Fruit fly (Drosophila melanogaster): ENCODE measurements around the gene pyd.

Gene pyd

DNA sequence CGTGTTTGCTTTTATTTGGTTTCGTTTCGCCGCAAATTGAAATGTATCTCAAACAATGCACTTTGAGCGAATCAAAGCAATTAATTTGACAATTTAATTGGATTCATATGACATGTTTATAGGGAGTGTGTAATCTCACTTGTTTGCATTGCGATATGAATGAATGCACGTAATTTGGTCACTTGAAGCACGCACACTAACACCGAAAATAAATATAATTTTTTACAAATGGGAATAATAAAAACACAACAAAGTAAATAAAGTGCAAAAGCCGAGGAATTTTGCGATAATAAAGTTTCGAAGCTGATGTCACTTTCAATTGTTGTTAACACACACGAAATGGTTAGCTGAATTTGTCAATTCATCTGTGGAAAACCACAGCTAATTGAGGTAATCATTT, 86.7 kb downstream of the pyd start:
- no peak for TF ChIP-seq noc (tag; optimal IDR thresholded peaks at IDR 0.05)

DNA sequence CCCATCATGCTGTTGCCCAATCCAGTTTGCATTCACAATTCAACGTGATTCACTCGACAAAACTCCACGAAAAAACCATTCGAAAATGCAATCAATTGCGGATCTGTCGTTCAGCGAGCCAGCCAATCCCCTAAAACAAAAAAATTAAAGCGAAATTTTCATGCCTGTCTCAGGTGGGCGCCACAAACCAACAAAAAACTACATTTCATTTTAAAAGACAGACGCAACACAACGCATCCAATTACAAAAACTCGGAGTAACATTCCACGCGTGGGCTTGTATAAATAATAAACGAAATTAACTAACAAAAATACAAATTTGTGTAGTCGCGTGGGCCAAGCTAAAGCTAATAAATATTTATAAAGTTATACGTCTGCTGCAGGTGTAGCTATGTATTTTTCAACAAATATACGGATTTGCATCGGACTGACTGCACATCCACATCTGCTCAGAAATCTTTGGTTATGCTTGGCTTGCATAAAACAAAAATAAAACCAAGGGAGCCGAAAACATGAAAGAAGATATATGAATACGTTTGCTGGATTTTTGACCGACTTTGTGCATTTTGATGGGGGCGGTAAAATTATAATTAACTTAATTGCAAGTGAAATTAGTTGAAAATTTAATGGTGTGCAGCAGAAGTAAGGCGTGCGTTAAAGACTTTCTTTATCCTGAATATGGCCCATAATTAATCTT, 87.6 kb downstream of the pyd start:
- no peak for TF ChIP-seq noc (tag; optimal IDR thresholded peaks at IDR 0.05)

DNA sequence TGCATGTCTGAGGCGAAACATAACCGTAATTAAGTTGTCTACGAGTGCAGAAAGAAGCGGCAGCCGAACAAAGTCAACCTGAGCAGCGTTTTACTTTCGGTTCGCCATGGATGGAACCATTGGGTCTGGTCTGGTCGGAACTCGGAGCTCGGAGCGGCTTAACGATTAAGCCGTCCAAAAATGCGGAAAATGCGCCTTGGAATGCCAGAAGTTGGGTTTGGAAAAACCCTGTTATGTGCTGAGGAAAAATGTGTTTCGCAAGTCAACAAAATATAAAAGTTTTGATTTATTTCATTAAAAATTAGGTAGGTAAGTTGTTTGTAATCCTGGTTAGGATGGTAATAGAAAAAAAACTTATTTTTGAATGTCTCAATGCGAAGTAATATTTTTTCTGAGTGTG, 90.2 kb downstream of the pyd start:
- no peak for TF ChIP-seq noc (tag; optimal IDR thresholded peaks at IDR 0.05)

DNA sequence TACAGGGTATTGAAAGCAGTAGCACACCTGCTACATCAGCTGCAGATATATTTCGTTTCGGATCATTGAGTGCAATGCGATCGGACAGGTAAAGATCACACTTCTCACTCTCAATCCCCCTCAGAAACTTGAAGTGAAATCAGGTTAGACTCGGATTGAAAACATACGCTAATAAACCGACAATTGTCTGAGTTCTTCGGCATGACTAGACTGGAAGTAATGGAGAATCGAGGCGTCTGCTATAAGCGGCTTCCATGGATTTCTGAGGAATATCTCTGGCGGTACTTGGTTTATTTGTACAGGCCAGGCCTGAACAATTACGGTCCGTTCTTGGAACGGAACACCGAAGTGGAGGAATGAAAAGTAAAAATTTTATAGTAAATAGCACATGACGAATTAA, 90.7 kb downstream of the pyd start:
- TF ChIP-seq noc (tag; optimal IDR thresholded peaks at IDR 0.05), result no peak

DNA sequence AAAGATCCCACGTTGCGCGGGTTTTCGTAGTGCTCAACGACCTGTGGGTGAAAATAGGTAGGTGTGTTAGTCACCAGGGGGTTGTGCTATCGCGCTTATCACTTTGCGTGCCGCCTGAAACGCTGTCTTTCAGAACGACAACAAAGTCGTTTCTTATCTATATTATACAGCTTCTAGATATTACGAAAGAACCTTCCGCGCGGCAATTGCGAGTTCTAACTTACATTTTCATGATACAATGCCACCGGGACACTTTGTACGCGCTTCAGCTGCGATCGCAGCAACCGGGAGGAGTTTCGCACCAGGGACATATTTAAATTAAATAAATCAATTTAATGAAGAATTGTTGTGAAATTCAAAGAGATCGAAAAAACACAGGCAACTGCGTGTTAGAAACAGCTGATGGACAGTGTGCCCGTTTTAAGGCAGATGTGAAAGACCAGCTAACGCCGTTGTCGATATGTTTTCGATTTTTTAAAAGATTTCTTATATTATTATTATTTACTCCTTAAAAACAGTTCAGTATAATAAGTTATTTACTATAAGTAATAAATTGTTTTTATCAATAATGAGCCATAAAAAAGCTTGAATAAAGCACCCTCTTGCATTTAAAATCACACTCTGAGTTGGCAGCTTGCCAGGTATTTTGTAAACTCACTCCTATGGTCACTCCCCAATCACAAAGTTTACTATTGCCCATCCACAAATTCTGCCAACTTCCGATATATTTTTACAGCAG, 107.8 kb downstream of the pyd start, which contains the start of the genes IscU and CG8379:
Gene IscU, minus strand, starts transcription at position 417 of the 739 bp plus-strand sequence.
Gene CG8379, plus strand, starts transcription at position 651 of the 739 bp plus-strand sequence.
- TF ChIP-seq noc (tag; optimal IDR thresholded peaks at IDR 0.05), result no peak

DNA sequence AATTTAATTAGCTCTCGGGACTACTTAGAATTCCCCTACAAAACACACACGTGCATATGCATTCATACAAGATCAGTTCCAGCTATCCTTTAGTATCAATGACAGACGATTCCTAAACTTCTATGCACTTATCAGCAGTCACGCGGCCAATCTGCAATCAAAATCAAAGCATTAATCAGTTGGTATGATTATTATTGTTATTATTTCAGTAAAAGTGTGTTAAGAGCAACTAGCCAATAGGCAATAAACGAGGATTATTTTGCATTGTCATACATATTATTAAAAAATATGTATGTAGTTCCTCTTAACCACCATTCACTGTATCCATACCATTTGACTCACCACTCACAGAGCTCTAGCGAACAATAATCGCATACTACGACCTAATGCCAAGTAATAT, 108.8 kb downstream of the pyd start:
- no peak for TF ChIP-seq noc (tag; optimal IDR thresholded peaks at IDR 0.05)

DNA sequence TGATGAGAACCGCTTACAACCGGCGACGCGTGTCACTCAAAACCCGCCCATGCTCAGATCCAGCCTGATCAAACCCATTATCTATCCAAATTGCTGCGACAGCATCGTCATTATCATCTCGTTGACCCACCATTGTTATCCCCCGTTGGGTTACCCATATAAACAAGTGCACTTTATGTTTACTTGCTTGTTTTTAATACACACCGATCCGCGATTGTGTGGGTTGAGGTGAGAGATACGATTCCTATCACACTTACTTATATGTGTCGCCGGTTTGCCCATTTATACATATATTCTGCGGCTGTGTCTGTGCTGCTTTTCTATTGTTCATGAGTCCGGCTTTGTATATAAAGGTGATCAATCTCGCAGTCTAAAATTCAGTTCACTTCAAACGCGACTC, 110.1 kb downstream of the pyd start, which contains the start of gene CG8369:
Gene CG8369, plus strand, starts transcription at position 386 of the 400 bp plus-strand sequence.
- TF ChIP-seq noc (tag; optimal IDR thresholded peaks at IDR 0.05), result peak; percentile 52

DNA sequence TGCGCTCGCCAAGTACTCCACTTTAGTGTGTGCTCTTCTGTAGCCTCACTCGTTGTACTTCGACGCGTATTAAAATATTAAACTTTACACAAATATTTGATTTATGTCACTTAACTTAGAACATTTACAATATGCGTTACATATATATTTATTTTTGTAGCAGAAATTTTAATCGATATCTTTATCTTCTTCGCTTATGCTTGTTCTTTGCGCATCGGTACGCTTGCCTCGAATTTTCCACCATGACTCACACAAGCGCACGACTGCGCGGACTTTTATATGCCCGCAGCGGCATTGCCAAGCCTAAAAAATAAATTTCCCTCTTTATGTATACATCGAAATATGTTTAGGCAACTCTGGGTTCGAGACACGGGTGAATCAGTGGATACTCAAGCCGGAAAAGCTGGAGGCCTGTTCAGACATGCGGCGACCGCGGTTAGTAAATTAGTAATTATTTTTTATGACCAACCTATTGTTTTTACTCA, 111.2 kb downstream of the pyd start, which contains the start of gene aqz:
Gene aqz, minus strand, starts transcription at position 255 of the 485 bp plus-strand sequence.
- TF ChIP-seq noc (tag; optimal IDR thresholded peaks at IDR 0.05), result peak; percentile 57

DNA sequence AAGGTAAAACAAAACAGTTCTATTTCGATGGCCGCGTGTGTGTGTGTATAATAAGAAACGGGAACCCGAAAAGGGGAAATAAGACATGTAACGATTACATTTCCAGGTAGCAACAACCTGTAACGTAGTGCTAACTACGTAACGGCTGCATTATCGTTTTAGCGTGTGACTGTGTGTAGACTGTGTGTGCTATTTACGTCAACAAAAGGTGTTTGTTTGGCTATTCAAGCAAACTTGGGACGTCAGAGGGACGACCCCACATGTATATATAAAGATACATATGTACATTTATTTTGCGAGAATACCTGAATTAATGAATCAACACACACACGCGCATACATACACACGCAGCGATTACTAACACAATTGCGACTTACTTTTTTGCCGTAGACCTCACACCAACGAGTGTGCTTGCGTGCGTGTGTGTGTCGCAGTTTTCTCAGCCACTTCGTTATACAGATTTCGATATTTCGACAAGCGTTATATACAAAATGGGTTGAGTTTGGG, 112.1 kb downstream of the pyd start:
- TF ChIP-seq noc (tag; optimal IDR thresholded peaks at IDR 0.05), result peak; percentile 22

DNA sequence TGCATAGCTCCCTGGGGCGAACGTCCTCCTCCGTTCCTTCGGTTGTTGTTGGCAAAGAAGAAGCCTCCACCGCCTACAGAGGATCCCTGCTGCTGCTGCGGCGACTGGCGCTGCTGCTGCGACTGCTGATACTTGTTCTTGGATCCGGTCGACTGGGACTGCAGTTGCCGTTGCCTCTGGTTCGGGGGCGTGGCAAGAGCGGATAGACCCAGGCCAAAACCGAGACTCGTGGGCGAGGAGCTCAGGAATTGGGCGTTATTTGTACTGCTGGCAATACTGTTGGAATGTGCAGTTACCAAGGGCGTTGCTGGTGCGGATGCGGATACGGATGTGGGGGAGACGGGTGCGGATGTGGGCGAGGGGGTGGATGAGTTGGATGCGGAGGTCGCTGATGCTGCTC, 113.5 kb downstream of the pyd start:
- TF ChIP-seq noc (tag; optimal IDR thresholded peaks at IDR 0.05), result no peak

DNA sequence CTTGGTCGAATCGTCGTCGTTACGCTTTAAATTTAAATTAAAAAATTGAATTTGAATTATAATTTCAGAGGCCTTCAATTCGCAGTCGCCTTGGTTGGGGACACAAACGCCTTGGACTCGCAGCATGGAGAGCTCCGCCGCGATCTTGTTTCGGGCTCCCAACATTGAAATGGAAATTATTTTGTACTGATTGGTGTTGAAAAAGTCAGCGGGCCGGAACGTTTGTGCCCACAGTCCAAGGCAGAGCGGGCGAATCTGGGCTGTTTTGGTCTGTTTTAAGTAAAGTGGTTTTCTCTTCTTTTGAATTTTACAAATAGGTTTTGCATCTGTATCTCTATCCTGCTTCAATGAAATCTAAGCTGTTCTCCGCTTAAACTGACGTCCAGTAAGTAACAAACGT, 116.6 kb downstream of the pyd start:
- no peak for TF ChIP-seq noc (tag; optimal IDR thresholded peaks at IDR 0.05)

DNA sequence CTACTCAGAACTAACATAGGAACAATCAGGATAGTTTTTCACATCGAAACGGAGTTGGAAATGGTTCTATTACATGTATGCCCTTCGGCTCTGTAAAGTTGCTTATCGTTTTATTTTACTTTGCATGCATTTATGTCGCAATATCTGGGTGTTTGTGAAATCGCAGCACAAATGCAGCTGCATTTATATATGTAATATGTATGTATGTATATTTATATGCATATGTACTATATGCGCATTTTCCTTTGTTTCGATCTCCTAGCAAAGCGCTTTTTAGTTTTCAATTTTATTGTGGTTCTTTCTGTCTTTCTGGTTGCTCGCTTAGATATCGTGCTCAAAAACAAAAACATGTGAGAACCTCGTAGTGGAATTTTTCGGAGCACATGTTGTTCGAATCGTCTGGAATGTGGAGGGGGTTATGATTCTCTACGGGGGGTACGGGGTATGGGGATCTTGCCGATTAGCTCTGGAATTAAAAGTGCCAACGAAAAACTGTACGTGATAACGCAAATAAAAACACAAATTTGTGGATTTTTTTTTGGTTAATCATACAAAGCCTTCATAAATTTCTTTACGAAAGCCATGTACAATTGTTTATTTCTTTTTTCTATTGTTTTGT, 117.6 kb downstream of the pyd start:
- TF ChIP-seq noc (tag; optimal IDR thresholded peaks at IDR 0.05), result peak; percentile 47

DNA sequence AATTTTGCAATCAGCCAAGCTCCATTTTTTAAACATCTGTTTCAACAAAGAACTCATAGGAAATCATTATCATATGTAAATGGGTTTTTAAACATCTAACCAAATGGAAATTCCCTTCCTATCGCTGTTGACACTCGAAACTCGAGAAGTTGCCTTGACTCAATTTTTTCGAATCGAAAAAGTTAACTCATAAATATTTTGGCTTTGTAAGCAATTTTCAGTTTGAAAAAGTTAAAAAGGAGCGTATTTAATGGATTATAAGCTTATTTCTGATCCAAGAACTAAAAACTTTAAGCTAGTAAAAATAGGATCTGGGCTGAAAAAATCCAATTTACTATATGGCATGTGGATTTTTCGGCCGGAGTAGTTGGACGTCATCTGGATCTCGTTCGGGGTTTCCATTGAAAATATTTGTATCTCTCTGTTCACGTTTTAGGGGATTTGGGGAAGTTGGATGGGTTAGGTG, 118.5 kb downstream of the pyd start, which contains the start of gene CG9837:
Gene CG9837, minus strand, starts transcription at position 416 of the 466 bp plus-strand sequence.
- no peak for TF ChIP-seq noc (tag; optimal IDR thresholded peaks at IDR 0.05)

DNA sequence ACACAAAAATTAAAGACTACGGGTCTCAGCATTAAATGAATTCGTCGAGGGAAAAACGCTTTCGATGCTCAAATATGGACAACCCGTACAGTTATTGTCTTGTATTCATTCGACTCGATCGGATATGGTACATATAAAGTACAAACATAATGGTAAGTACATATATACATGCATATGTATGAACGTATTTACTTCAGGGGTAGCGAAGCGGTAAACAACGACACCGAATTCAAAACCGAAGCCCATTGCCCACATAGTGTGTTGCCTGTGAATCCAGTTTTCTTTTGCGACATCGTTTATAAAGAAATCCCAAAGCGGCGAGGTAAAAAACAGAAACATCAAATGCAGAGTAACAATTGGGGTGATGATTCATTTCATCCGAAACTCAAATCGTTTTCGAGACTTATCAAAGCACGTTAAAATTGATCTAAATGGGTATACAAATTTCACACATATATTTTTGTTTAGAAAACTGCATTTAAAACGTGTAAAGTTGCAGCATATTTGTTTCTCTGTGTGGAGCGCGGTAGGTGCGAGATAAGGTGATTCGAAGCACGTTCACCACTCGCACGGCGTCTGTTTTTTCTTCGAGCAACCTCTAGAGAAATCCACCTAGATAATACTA, 119.2 kb downstream of the pyd start:
- TF ChIP-seq noc (tag; optimal IDR thresholded peaks at IDR 0.05), result peak; percentile 3

DNA sequence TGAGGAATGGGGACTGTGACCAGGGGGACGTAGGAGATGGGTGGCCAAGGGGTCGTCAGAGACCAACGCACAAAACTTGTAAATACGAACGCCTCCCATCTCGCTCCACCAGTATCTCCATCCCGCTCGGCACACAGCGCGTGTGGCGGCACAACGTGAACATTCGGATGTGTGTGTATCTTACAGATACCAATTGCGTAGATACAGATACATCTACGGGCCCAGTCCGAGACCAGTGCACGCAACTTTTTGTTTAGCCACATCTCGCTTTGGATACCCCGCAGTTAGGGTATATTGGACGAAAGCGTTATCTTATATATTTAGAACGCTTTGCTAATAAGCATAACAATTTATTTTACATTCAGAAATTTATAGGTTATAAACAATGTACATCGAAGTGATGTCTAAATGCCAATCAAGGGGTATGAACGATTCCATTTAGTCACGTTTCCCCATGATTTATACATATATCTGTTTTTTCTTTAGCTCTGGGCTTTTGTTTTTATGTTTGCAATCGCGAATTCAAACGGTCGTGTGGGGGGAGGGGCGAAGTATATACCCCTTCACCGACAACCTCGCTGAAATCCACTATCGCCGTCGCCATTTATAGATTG, 120.3 kb downstream of the pyd start:
- peak; percentile 100 for TF ChIP-seq noc (tag; optimal IDR thresholded peaks at IDR 0.05)

Measured in whole organism, larva.